Worm (Caenorhabditis elegans) whole organism, late embryonic: Measurements from ENCODE around the gene npl-4.1.

ENCODE experiments used
- C38D4.7 ChIP-seq: fragments of 200-800 bp; sonication (Bioruptor generic); optimal IDR thresholded peaks from 2 replicates; lab custom pipeline; 2018; ENCODE audit warnings: mild to moderate bottlenecking, missing genetic modification characterization, moderate library complexity, missing compliant biosample characterization
- F13H6.1 ChIP-seq: sonication (generic microtip); optimal IDR thresholded peaks from 2 replicates; lab custom pipeline; 2016; ENCODE audit warnings: missing genetic modification characterization, missing compliant biosample characterization
- K02D7.2 ChIP-seq: sonication (generic microtip); optimal IDR thresholded peaks from 2 replicates; lab custom pipeline; 2017; ENCODE audit warnings: mild to moderate bottlenecking, missing genetic modification characterization, missing compliant biosample characterization
- K09A11.1 ChIP-seq: sonication (generic microtip); optimal IDR thresholded peaks from 2 replicates; lab custom pipeline; 2017; ENCODE audit warnings: antibody characterized with exemption, mild to moderate bottlenecking, missing genetic modification characterization, missing compliant biosample characterization; ENCODE audit not compliant: insufficient read depth
- T23F11.4 ChIP-seq: fragments of 200-800 bp; sonication (Bioruptor generic); optimal IDR thresholded peaks from 2 replicates; lab custom pipeline; 2018; ENCODE audit warnings: mild to moderate bottlenecking, missing genetic modification characterization, missing compliant biosample characterization
- ama-1 ChIP-seq: fragments of 150-350 bp; optimal IDR thresholded peaks from 2 replicates; lab custom pipeline; 2014
- ceh-14 ChIP-seq: sonication (generic microtip); optimal IDR thresholded peaks from 2 replicates; lab custom pipeline; 2016; ENCODE audit warnings: missing genotype, missing genetic modification characterization, missing compliant biosample characterization
- ceh-19 ChIP-seq: fragments of 200-800 bp; sonication (Bioruptor generic); optimal IDR thresholded peaks from 2 replicates; lab custom pipeline; 2018; ENCODE audit warnings: mild to moderate bottlenecking, missing genetic modification characterization, missing compliant biosample characterization
- ceh-2 ChIP-seq: sonication (generic microtip); optimal IDR thresholded peaks from 2 replicates; lab custom pipeline; 2016; ENCODE audit warnings: missing genotype, missing genetic modification characterization, missing compliant biosample characterization
- ceh-22 ChIP-seq: sonication (generic microtip); optimal IDR thresholded peaks from 2 replicates; lab custom pipeline; 2017; ENCODE audit warnings: missing biosample characterization, missing genetic modification characterization
- ceh-30 ChIP-seq: fragments of 150-350 bp; optimal IDR thresholded peaks from 2 replicates; lab custom pipeline; 2014; ENCODE audit warnings: missing biosample characterization, missing genetic modification characterization
- ceh-31 ChIP-seq: sonication (generic microtip); optimal IDR thresholded peaks from 2 replicates; lab custom pipeline; 2016; ENCODE audit warnings: missing genetic modification characterization, missing compliant biosample characterization
- ceh-34 ChIP-seq: sonication (generic microtip); optimal IDR thresholded peaks from 2 replicates; lab custom pipeline; 2016; ENCODE audit warnings: mild to moderate bottlenecking, missing genetic modification characterization, missing compliant biosample characterization
- ceh-45 ChIP-seq: fragments of 200-800 bp; sonication (Bioruptor generic); IDR thresholded peaks from 2 replicates; pipeline ENCODE4 v1.3.6; 2022; ENCODE audit warnings: missing genetic modification reagents, missing genetic modification characterization, missing compliant biosample characterization
- ceh-48 ChIP-seq: sonication (generic microtip); optimal IDR thresholded peaks from 2 replicates; lab custom pipeline; 2016; ENCODE audit warnings: missing genetic modification characterization, inconsistent platforms, missing compliant biosample characterization
- ceh-6 ChIP-seq: fragments of 200-800 bp; sonication (Bioruptor generic); optimal IDR thresholded peaks from 2 replicates; lab custom pipeline; 2018; ENCODE audit warnings: mild to moderate bottlenecking, missing genetic modification characterization, missing compliant biosample characterization
- ceh-9 ChIP-seq: sonication (generic microtip); optimal IDR thresholded peaks from 2 replicates; lab custom pipeline; 2016; ENCODE audit warnings: mild to moderate bottlenecking, missing genetic modification characterization, inconsistent platforms, missing compliant biosample characterization
- dmd-4 ChIP-seq: sonication (generic microtip); optimal IDR thresholded peaks from 2 replicates; lab custom pipeline; 2016; ENCODE audit warnings: borderline replicate concordance, missing genetic modification characterization, missing compliant biosample characterization
- dve-1 ChIP-seq: sonication (generic microtip); optimal IDR thresholded peaks from 2 replicates; lab custom pipeline; 2017; ENCODE audit warnings: antibody characterized with exemption, mild to moderate bottlenecking, missing genetic modification characterization, missing compliant biosample characterization
- elt-2 ChIP-seq: sonication (generic microtip); optimal IDR thresholded peaks from 2 replicates; lab custom pipeline; 2016; ENCODE audit warnings: missing genetic modification reagents, missing genetic modification characterization, missing compliant biosample characterization
- elt-4 ChIP-seq: sonication (generic microtip); optimal IDR thresholded peaks from 2 replicates; lab custom pipeline; 2016; ENCODE audit warnings: missing genetic modification characterization, missing compliant biosample characterization
- eyg-1 ChIP-seq: sonication (generic microtip); optimal IDR thresholded peaks from 2 replicates; lab custom pipeline; 2016; ENCODE audit warnings: missing genotype, missing genetic modification characterization, missing compliant biosample characterization
- fax-1 ChIP-seq: sonication (generic microtip); optimal IDR thresholded peaks from 2 replicates; lab custom pipeline; 2016; ENCODE audit warnings: missing genotype, missing genetic modification characterization, missing compliant biosample characterization
- fkh-6 ChIP-seq: sonication (generic microtip); optimal IDR thresholded peaks from 2 replicates; lab custom pipeline; 2016; ENCODE audit warnings: missing genetic modification characterization, missing compliant biosample characterization
- hlh-15 ChIP-seq: sonication (generic microtip); optimal IDR thresholded peaks from 2 replicates; lab custom pipeline; 2016; ENCODE audit warnings: missing genetic modification characterization, missing compliant biosample characterization
- hlh-30 ChIP-seq: sonication (generic microtip); optimal IDR thresholded peaks from 2 replicates; lab custom pipeline; 2017; ENCODE audit warnings: antibody characterized with exemption, missing genetic modification characterization, missing compliant biosample characterization; ENCODE audit not compliant: insufficient read depth
- hlh-6 ChIP-seq: sonication (generic microtip); optimal IDR thresholded peaks from 2 replicates; lab custom pipeline; 2016; ENCODE audit warnings: missing genotype, missing genetic modification characterization, missing compliant biosample characterization
- lim-6 ChIP-seq: sonication (generic microtip); optimal IDR thresholded peaks from 2 replicates; lab custom pipeline; 2016; ENCODE audit warnings: missing genetic modification characterization, missing compliant biosample characterization
- madf-2 ChIP-seq: sonication (generic microtip); optimal IDR thresholded peaks from 2 replicates; lab custom pipeline; 2017; ENCODE audit warnings: missing genetic modification characterization, missing compliant biosample characterization
- mec-3 ChIP-seq: sonication (generic microtip); optimal IDR thresholded peaks from 2 replicates; lab custom pipeline; 2016; ENCODE audit warnings: borderline replicate concordance, missing genetic modification characterization, missing compliant biosample characterization
- nfya-1 ChIP-seq: sonication (generic microtip); optimal IDR thresholded peaks from 2 replicates; lab custom pipeline; 2017; ENCODE audit warnings: missing genetic modification characterization, mild to moderate bottlenecking, missing compliant biosample characterization, antibody characterized with exemption, moderate library complexity
- nhr-11 ChIP-seq: fragments of 150-350 bp; optimal IDR thresholded peaks from 2 replicates; lab custom pipeline; 2014; ENCODE audit warnings: missing biosample characterization, missing genetic modification characterization
- npax-4 ChIP-seq: sonication (generic microtip); optimal IDR thresholded peaks from 2 replicates; lab custom pipeline; 2016; ENCODE audit warnings: missing genetic modification characterization, missing compliant biosample characterization
- pag-3 ChIP-seq: sonication (generic microtip); optimal IDR thresholded peaks from 2 replicates; lab custom pipeline; 2016; ENCODE audit warnings: missing compliant biosample characterization, missing genetic modification characterization, borderline replicate concordance
- pat-9 ChIP-seq: fragments of 200-800 bp; sonication (Bioruptor generic); optimal IDR thresholded peaks from 2 replicates; lab custom pipeline; 2018; ENCODE audit warnings: mild to moderate bottlenecking, missing genetic modification characterization, moderate library complexity, missing compliant biosample characterization
- pax-1 ChIP-seq: fragments of 150-350 bp; optimal IDR thresholded peaks from 2 replicates; lab custom pipeline; 2014; ENCODE audit warnings: missing biosample characterization, missing genetic modification characterization
- pha-2 ChIP-seq: sonication (generic microtip); optimal IDR thresholded peaks from 2 replicates; lab custom pipeline; 2017; ENCODE audit warnings: mild to moderate bottlenecking, missing genetic modification characterization, missing compliant biosample characterization
- pha-4 ChIP-seq: fragments of 150-350 bp; optimal IDR thresholded peaks from 2 replicates; lab custom pipeline; 2018; ENCODE audit warnings: missing biosample characterization, missing genetic modification reagents, missing genetic modification characterization
- rnt-1 ChIP-seq: sonication (generic microtip); optimal IDR thresholded peaks from 2 replicates; lab custom pipeline; 2016; ENCODE audit warnings: missing genetic modification characterization, missing compliant biosample characterization
- sdc-2 ChIP-seq: sonication (generic microtip); optimal IDR thresholded peaks from 2 replicates; lab custom pipeline; 2016; ENCODE audit warnings: missing genotype, missing genetic modification characterization, missing compliant biosample characterization
- sox-2 ChIP-seq: fragments of 200-800 bp; sonication (Bioruptor generic); IDR thresholded peaks from 2 replicates; pipeline ENCODE4 v1.3.6; 2022; ENCODE audit warnings: missing genetic modification reagents, missing genetic modification characterization, missing compliant biosample characterization
- sox-4 ChIP-seq: sonication (generic microtip); optimal IDR thresholded peaks from 2 replicates; lab custom pipeline; 2017; ENCODE audit warnings: mild to moderate bottlenecking, missing genetic modification characterization, inconsistent platforms, missing compliant biosample characterization
- syd-9 ChIP-seq: sonication (generic microtip); optimal IDR thresholded peaks from 2 replicates; lab custom pipeline; 2016; ENCODE audit warnings: mild to moderate bottlenecking, missing genetic modification characterization, moderate library complexity, missing compliant biosample characterization
- tbx-2 ChIP-seq: sonication (generic microtip); optimal IDR thresholded peaks from 2 replicates; lab custom pipeline; 2016; ENCODE audit warnings: missing genetic modification characterization, missing compliant biosample characterization
- ttx-3 ChIP-seq: sonication (generic microtip); optimal IDR thresholded peaks from 2 replicates; lab custom pipeline; 2016; ENCODE audit warnings: missing genetic modification reagents, missing genetic modification characterization, missing compliant biosample characterization
- unc-42 ChIP-seq: sonication (generic microtip); optimal IDR thresholded peaks from 2 replicates; lab custom pipeline; 2016; ENCODE audit warnings: missing genotype, missing genetic modification characterization, missing compliant biosample characterization
- unc-55 ChIP-seq: sonication (generic microtip); optimal IDR thresholded peaks from 2 replicates; lab custom pipeline; 2017; ENCODE audit warnings: missing biosample characterization, missing genetic modification reagents, missing genetic modification characterization
- unc-86 ChIP-seq: sonication (generic microtip); optimal IDR thresholded peaks from 2 replicates; lab custom pipeline; 2016; ENCODE audit warnings: missing genetic modification characterization, missing compliant biosample characterization
- zip-5 ChIP-seq: sonication (generic microtip); optimal IDR thresholded peaks from 2 replicates; lab custom pipeline; 2016; ENCODE audit warnings: missing genetic modification characterization, missing compliant biosample characterization

npl-4.1 gene

DNA sequence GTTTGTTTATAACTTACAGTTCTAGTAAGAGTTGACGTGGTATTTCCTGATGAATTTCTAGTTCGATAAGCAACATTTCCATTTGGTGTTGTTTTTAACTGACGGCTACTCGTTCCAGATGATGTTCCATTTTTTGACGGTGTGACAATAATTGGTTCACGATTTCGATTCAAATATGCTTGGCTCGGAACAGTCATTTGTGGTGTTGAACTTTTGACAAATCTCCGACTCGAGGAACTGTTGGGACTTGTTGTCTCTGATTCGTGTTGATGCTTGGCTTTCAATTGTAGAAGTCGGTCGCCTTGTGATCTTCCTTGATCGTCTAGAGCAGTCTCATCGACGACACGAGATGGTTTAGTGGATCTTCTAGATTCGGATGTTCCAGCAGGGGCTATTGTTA lies 39.6 kb upstream of the npl-4.1 start:
- TF ChIP-seq ceh-14 (tag; lab: Kevin White, UChicago) (no peak), sox-4 (tag; lab: Kevin White, UChicago) (no peak), ceh-31 (tag; lab: Kevin White, UChicago) (no peak), tbx-2 (tag; lab: Kevin White, UChicago) (no peak), fax-1 (no peak), ceh-6 (GFP tag; lab: Kevin White, UChicago) (no peak), C38D4.7 (no peak), ceh-9 (no peak), mec-3 (tag; lab: Kevin White, UChicago) (no peak), lim-6 (tag; lab: Kevin White, UChicago) (no peak), elt-2 (no peak)

DNA sequence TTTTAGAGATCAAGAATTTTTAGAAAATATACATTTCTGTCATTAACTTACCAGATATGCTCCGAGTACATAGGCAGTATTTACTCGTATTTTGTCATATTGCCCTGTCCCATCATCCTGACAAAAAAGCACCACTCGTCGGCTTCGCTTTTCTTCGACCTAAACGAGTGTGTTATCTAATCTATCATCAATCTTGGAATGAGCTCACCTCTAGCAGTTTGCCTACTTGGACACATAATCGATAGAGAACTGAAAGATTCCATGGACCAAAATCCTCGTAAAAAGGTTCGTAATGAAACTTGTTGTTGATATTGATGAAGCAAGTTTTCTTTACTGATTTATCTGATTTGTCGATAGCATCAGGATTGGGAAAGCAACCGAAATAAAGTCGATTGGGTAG lies 38.3 kb upstream of the npl-4.1 start:
- TF ChIP-seq ceh-45 (GFP tag; lab: Robert Waterston, UW): no peak
- TF ChIP-seq eyg-1 (tag; lab: Kevin White, UChicago): no peak
- TF ChIP-seq fax-1: no peak
- TF ChIP-seq syd-9 (tag; lab: Kevin White, UChicago): no peak
- TF ChIP-seq C38D4.7: no peak
- no peak for TF ChIP-seq ttx-3
- TF ChIP-seq ceh-48: no peak
- TF ChIP-seq ceh-34 (tag; lab: Kevin White, UChicago): no peak
- no peak for TF ChIP-seq zip-5 (tag; lab: Kevin White, UChicago)
- no peak for TF ChIP-seq unc-42
- TF ChIP-seq ceh-19 (GFP tag; lab: Kevin White, UChicago): no peak
- no peak for TF ChIP-seq dve-1
- no peak for TF ChIP-seq ama-1
- TF ChIP-seq elt-4: no peak
- TF ChIP-seq unc-55 (GFP tag; lab: Kevin White, UChicago): no peak
- TF ChIP-seq madf-2 (tag; lab: Kevin White, UChicago): no peak
- TF ChIP-seq K09A11.1: no peak
- TF ChIP-seq hlh-30 (tag; lab: Kevin White, UChicago): no peak
- TF ChIP-seq nfya-1 (tag; lab: Kevin White, UChicago): no peak

DNA sequence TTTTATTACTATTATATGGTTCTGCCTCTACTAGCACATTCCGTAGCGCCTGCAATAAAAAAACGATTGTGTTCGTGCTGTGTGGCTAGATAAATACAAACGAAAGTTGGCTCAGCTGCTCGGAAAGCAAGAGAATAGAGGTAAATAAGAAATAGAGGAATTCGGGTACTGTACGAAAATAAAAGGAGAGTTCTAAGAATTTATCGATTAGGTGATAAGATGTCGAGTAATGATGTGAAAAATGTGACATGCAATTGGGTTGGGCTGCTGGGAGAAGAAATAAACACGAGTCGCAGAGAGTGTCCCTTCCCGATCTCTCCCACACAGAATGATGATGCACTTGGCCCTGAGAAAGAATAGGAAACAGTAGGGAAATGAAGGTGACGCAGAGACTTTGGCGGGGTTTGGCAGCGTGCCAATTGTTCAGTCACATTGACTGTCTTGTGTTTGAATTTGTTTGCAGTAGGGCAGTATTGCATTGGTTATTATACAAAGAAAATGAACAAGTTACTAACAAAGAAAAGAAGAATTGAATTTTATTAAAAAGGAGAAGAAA lies 37.7 kb upstream of the npl-4.1 start, which contains the start of gene cdc-14:
cdc-14 (minus strand) TSS at position 51 of the 556 bp plus-strand sequence.
- no peak for TF ChIP-seq T23F11.4 (GFP tag; lab: Kevin White, UChicago)
- TF ChIP-seq hlh-15 (tag; lab: Kevin White, UChicago): no peak
- TF ChIP-seq dmd-4 (tag; lab: Kevin White, UChicago): no peak
- no peak for TF ChIP-seq pha-2
- peak; percentile 37 for TF ChIP-seq rnt-1 (tag; lab: Kevin White, UChicago)
- TF ChIP-seq fkh-6 (tag; lab: Kevin White, UChicago): no peak
- TF ChIP-seq F13H6.1 (tag; lab: Kevin White, UChicago): no peak
- TF ChIP-seq pax-1 (tag; lab: Kevin White, UChicago): no peak
- TF ChIP-seq ceh-30 (tag; lab: Kevin White, UChicago): no peak
- no peak for TF ChIP-seq unc-86
- peak; percentile 38 for TF ChIP-seq hlh-6 (tag; lab: Kevin White, UChicago)
- peak; percentile 57 for TF ChIP-seq elt-2
- TF ChIP-seq sdc-2 (tag; lab: Kevin White, UChicago): peak; percentile 33
- TF ChIP-seq sox-4 (tag; lab: Kevin White, UChicago): no peak
- no peak for TF ChIP-seq npax-4 (tag; lab: Kevin White, UChicago)
- no peak for TF ChIP-seq elt-4
- TF ChIP-seq K02D7.2 (tag; lab: Kevin White, UChicago): no peak
- no peak for TF ChIP-seq dve-1
- TF ChIP-seq ceh-6 (GFP tag; lab: Kevin White, UChicago): no peak
- TF ChIP-seq nhr-11 (tag; lab: Kevin White, UChicago): no peak
- no peak for TF ChIP-seq ceh-2
- peak; percentile 18; the same call in 1 of the 2 replicates for TF ChIP-seq sox-2
- peak; percentile 69 for TF ChIP-seq ceh-34 (tag; lab: Kevin White, UChicago)
- TF ChIP-seq ama-1: no peak
- TF ChIP-seq pha-4 (tag; lab: Kevin White, UChicago): no peak
- no peak for TF ChIP-seq syd-9 (tag; lab: Kevin White, UChicago)
- TF ChIP-seq mec-3 (tag; lab: Kevin White, UChicago): no peak
- no peak for TF ChIP-seq ceh-22 (tag; lab: Kevin White, UChicago)
- no peak for TF ChIP-seq lim-6 (tag; lab: Kevin White, UChicago)
- TF ChIP-seq pag-3 (tag; lab: Kevin White, UChicago): no peak
- TF ChIP-seq unc-55 (GFP tag; lab: Kevin White, UChicago): peak; percentile 64
- TF ChIP-seq pat-9: no peak
